Fruit fly (Drosophila melanogaster): ENCODE results near the gene CG2116.
A peak's percentile ranks its signal among the peaks of the same experiment; 100 is the strongest.

CG2116 gene

dm6 chrX:8115717-8116311, 13.8 kb upstream of the CG2116 start, which contains the start of gene Gclc (continued):
- TF ChIP-seq lmd (GFP tag; IDR thresholded peaks at IDR 0.05) (no peak), CG2202 (tag; optimal IDR thresholded peaks at IDR 0.05) (no peak), CG16863 (GFP tag; optimal IDR thresholded peaks at IDR 0.05) (no peak), HHEX (GFP tag; optimal IDR thresholded peaks at IDR 0.05) (peak; percentile 12), CG8944 (GFP tag; optimal IDR thresholded peaks at IDR 0.05) (no peak), Bdp1 (GFP tag; optimal IDR thresholded peaks at IDR 0.05) (no peak), CG13296 (GFP tag; optimal IDR thresholded peaks at IDR 0.05) (no peak), CG1647 (GFP tag; optimal IDR thresholded peaks at IDR 0.05) (no peak), CG9437 (GFP tag; optimal IDR thresholded peaks at IDR 0.05) (no peak), insv (GFP tag; optimal IDR thresholded peaks at IDR 0.05) (peak; percentile 31 to 90), CG14014 (GFP tag; IDR thresholded peaks at IDR 0.05) (no peak), CG5180 (GFP tag; optimal IDR thresholded peaks at IDR 0.05) (no peak), CG15011 (GFP tag; optimal IDR thresholded peaks at IDR 0.05) (no peak), CG31388 (GFP tag; optimal IDR thresholded peaks at IDR 0.05) (no peak), CG31365 (tag; optimal IDR thresholded peaks at IDR 0.05) (no peak), nerfin-2 (GFP tag; IDR thresholded peaks at IDR 0.05; ENCODE audit: partially characterized antibody) (no peak), hbn (GFP tag; IDR thresholded peaks at IDR 0.05; ENCODE audit: partially characterized antibody) (no peak), twi (tag; optimal IDR thresholded peaks at IDR 0.05) (no peak), oc (tag; optimal IDR thresholded peaks at IDR 0.05) (no peak), Atf-2 (GFP tag; optimal IDR thresholded peaks at IDR 0.05) (no peak), CG4424 (GFP tag; optimal IDR thresholded peaks at IDR 0.05) (no peak), CrebB (tag; optimal IDR thresholded peaks at IDR 0.05) (no peak), CG3407 (GFP tag; optimal IDR thresholded peaks at IDR 0.05) (no peak), sd (tag; optimal IDR thresholded peaks at IDR 0.05) (peak; percentile 7), Camta (GFP tag; optimal IDR thresholded peaks at IDR 0.05) (no peak), Drgx (GFP tag; IDR thresholded peaks at IDR 0.05) (no peak), zen2 (GFP tag; IDR thresholded peaks at IDR 0.05; ENCODE audit: partially characterized antibody) (no peak), fd102C (GFP tag; optimal IDR thresholded peaks at IDR 0.05) (no peak), CG4854 (GFP tag; optimal IDR thresholded peaks at IDR 0.05) (no peak), psq (GFP tag; optimal IDR thresholded peaks at IDR 0.05) (no peak), CG11560 (tag; IDR thresholded peaks at IDR 0.05) (no peak), Dp (GFP tag; optimal IDR thresholded peaks at IDR 0.05) (peak; percentile 43), Side (GFP tag; optimal IDR thresholded peaks at IDR 0.05) (no peak), CG43689 (GFP tag; IDR thresholded peaks at IDR 0.05) (no peak), Dll (GFP tag; IDR thresholded peaks at IDR 0.05; ENCODE audit: partially characterized antibody) (peak; percentile 50; the same call in 1 of the 4 replicates), CG42726 (GFP tag; IDR thresholded peaks at IDR 0.05; ENCODE audit: partially characterized antibody) (no peak; the same call in 1 of the 2 replicates), HLHmδ (GFP tag; optimal IDR thresholded peaks at IDR 0.05) (no peak), H2.0 (GFP tag; IDR thresholded peaks at IDR 0.05) (no peak), CG7372 (GFP tag; IDR thresholded peaks at IDR 0.05) (no peak), CG18011 (GFP tag; optimal IDR thresholded peaks at IDR 0.05) (no peak), Hr51 (GFP tag; optimal IDR thresholded peaks at IDR 0.05) (no peak), CG9797 (GFP tag; optimal IDR thresholded peaks at IDR 0.05) (peak; percentile 64), h (optimal IDR thresholded peaks at IDR 0.05) (no peak), CG11696 (GFP tag; IDR thresholded peaks at IDR 0.05) (no peak), chn (GFP tag; optimal IDR thresholded peaks at IDR 0.05) (no peak), CG17186 (GFP tag; optimal IDR thresholded peaks at IDR 0.05) (no peak), Nf-YB (GFP tag; optimal IDR thresholded peaks at IDR 0.05) (no peak), CG30403 (GFP tag; optimal IDR thresholded peaks at IDR 0.05) (no peak), sens-2 (GFP tag; IDR thresholded peaks at IDR 0.05) (no peak), HLH3B (GFP tag; IDR thresholded peaks at IDR 0.05) (no peak), Hsf (GFP tag; optimal IDR thresholded peaks at IDR 0.05) (no peak)
